Worm (Caenorhabditis elegans) whole organism, midembryonic: ENCODE measurements around the gene C10G8.3.

ENCODE experiments used
- flt-1 ChIP-seq: fragments of 200-800 bp; sonication (Bioruptor generic); IDR thresholded peaks from 2 replicates; pipeline ENCODE4 v1.3.6; 2022; ENCODE audit warnings: missing genetic modification characterization, missing compliant biosample characterization
- klf-2 ChIP-seq: fragments of 200-800 bp; sonication (Bioruptor generic); conservative IDR thresholded peaks from 2 replicates; pipeline ENCODE4 v1.3.6; 2022; ENCODE audit warnings: missing genetic modification reagents, missing genetic modification characterization, missing compliant biosample characterization
- med-1 ChIP-seq: sonication (generic microtip); optimal IDR thresholded peaks from 2 replicates; lab custom pipeline; 2017; ENCODE audit warnings: missing genetic modification characterization, mild to moderate bottlenecking, missing compliant biosample characterization, antibody characterized with exemption, missing genetic modification reagents; ENCODE audit not compliant: insufficient read depth
- tab-1 ChIP-seq: fragments of 200-800 bp; sonication (Bioruptor generic); IDR thresholded peaks from 2 replicates; pipeline ENCODE4 v1.3.6; 2022; ENCODE audit warnings: missing genetic modification characterization, missing compliant biosample characterization
- ztf-23 ChIP-seq: fragments of 200-800 bp; sonication (Bioruptor generic); IDR thresholded peaks from 2 replicates; pipeline ENCODE4 v1.3.6; 2022; ENCODE audit warnings: missing genetic modification reagents, missing genetic modification characterization, missing compliant biosample characterization
- ztf-29 ChIP-seq: fragments of 200-800 bp; sonication (Bioruptor generic); IDR thresholded peaks from 2 replicates; pipeline ENCODE4 v1.3.6; 2022; ENCODE audit warnings: missing genetic modification reagents, missing genetic modification characterization, missing compliant biosample characterization

- no peak for TF ChIP-seq tab-1 (GFP tag; lab: Robert Waterston, UW)
- TF ChIP-seq med-1 (GFP tag; lab: Kevin White, UChicago) = no peak
- no peak for TF ChIP-seq ztf-29 (GFP tag; lab: Robert Waterston, UW)
- no peak for TF ChIP-seq ztf-23
- no peak for TF ChIP-seq flt-1
- TF ChIP-seq klf-2 = no peak
These were observed 15.8 kb downstream of the C10G8.3 start, which contains the start of gene C10G8.8 for ce11 chrV:5328314-5328713.
